Fruit fly (Drosophila melanogaster): ENCODE results near the gene santa-maria.

The santa-maria gene

DNA sequence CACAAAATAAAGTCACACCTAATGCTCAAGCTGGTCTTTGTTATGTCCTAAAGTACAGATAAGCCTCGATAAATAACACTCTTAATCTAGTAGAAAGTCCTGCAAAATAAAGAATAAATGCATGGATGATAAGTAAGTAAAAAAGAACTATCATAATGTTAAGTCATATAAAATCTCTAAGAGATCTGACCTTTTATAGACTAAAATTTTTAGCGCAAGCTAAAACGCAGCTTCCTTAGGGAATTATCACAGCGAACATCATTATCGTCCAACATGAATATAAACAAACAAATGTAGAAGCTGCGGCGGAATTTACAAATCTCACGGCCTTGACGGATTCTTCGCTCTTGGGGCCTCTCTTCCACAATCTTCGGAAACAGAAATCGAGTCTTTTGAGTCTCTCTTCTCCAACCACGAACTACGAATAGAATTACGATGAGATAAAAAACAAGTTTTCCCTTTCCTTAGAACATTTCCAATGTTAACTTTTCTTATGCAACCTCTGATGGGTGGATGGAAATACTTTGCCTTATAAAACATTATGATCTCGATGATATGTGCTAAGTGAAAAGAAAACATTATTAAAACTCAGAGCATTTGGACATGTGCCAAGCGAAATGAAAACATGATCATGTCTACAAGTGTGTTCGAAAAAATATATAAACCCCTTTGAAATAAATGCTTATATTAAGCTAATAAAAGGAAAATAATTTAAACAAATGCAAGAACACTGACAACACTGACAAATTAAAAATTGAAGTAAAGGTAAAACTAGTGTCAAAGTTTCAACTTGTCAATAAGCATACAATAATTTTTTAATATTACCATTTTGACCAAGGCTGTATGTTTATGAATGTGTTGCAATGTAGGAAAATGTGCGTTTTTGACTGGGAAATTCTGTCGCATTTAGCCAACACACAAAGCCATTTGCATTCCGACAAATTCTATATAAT lies 43.6 kb upstream of the santa-maria start (continued):
- peak; percentile 72 for TF ChIP-seq al (GFP tag; IDR thresholded peaks at IDR 0.05)
- TF ChIP-seq CG13424 (tag; optimal IDR thresholded peaks at IDR 0.05), result peak; percentile 66
- TF ChIP-seq ems (GFP tag; optimal IDR thresholded peaks at IDR 0.05), result no peak
- TF ChIP-seq mam (GFP tag; optimal IDR thresholded peaks at IDR 0.05), result peak; percentile 17
- peak; percentile 68 for TF ChIP-seq Asciz (GFP tag; optimal IDR thresholded peaks at IDR 0.05)
- peak; percentile 84 for TF ChIP-seq sens (GFP tag)
- TF ChIP-seq Deaf1 (tag; optimal IDR thresholded peaks at IDR 0.05), result peak; percentile 22
- TF ChIP-seq CG11696 (GFP tag; IDR thresholded peaks at IDR 0.05), result peak; percentile 70
- peak; percentile 89 for TF ChIP-seq Dbx (GFP tag; IDR thresholded peaks at IDR 0.05)
- peak; percentile 42 for TF ChIP-seq HmgZ (tag; optimal IDR thresholded peaks at IDR 0.05)
- TF ChIP-seq CG12155 (GFP tag; optimal IDR thresholded peaks at IDR 0.05), result peak; percentile 60
- peak; percentile 66 for TF ChIP-seq lilli (GFP tag; optimal IDR thresholded peaks at IDR 0.05)
- TF ChIP-seq lmd (GFP tag; IDR thresholded peaks at IDR 0.05), result peak; percentile 70; the same call in 1 of the 2 replicates
- peak; percentile 33; the same call in 1 of the 3 replicates for TF ChIP-seq tgo (GFP tag; IDR thresholded peaks at IDR 0.05)
- peak; percentile 62 for TF ChIP-seq CG11504 (tag; optimal IDR thresholded peaks at IDR 0.05)
- TF ChIP-seq CG13296 (GFP tag; optimal IDR thresholded peaks at IDR 0.05), result no peak
- TF ChIP-seq CG12104 (GFP tag; optimal IDR thresholded peaks at IDR 0.05), result no peak
- peak; percentile 8 for TF ChIP-seq CG18476 (GFP tag; optimal IDR thresholded peaks at IDR 0.05)
- TF ChIP-seq Hr3 (GFP tag; optimal IDR thresholded peaks at IDR 0.05), result peak; percentile 42
- TF ChIP-seq CG16815 (GFP tag; optimal IDR thresholded peaks at IDR 0.05), result peak; percentile 28
- peak; percentile 70 for TF ChIP-seq ftz-f1 (GFP tag; optimal IDR thresholded peaks at IDR 0.05)
- TF ChIP-seq CG10543 (GFP tag; optimal IDR thresholded peaks at IDR 0.05), result peak; percentile 16
- TF ChIP-seq pan (optimal IDR thresholded peaks at IDR 0.05), result no peak
- TF ChIP-seq pan (GFP tag; optimal IDR thresholded peaks at IDR 0.05 in 1 of 2, IDR thresholded peaks at IDR 0.05 in 1 of 2), result no peak
- TF ChIP-seq vvl (GFP tag; IDR thresholded peaks at IDR 0.05), result peak; percentile 69
- no peak for TF ChIP-seq Vsx1 (GFP tag; optimal IDR thresholded peaks at IDR 0.05)
- peak; percentile 10 for TF ChIP-seq CG10267 (tag; optimal IDR thresholded peaks at IDR 0.05)
- 0 out of 2 replicates have a peak, but pooled peaks have one; percentile 15 for TF ChIP-seq ap (GFP tag; IDR thresholded peaks at IDR 0.05)
- peak in 1 of 2 experiments; percentile 45 for TF ChIP-seq dpn (GFP tag; optimal IDR thresholded peaks at IDR 0.05)
- TF ChIP-seq gro (GFP tag; optimal IDR thresholded peaks at IDR 0.05), result peak; percentile 57
- no peak for TF ChIP-seq CG4404 (GFP tag; IDR thresholded peaks at IDR 0.05)
- no peak for TF ChIP-seq CG5180 (GFP tag; optimal IDR thresholded peaks at IDR 0.05)
- peak; percentile 26 for TF ChIP-seq Myb (GFP tag; optimal IDR thresholded peaks at IDR 0.05)
- peak; percentile 56 for TF ChIP-seq lab (GFP tag; optimal IDR thresholded peaks at IDR 0.05)
- TF ChIP-seq CG12236 (GFP tag; optimal IDR thresholded peaks at IDR 0.05), result no peak
- TF ChIP-seq bab2 (GFP tag; optimal IDR thresholded peaks at IDR 0.05), result peak; percentile 46
- TF ChIP-seq tx (GFP tag; optimal IDR thresholded peaks at IDR 0.05), result peak; percentile 30
- TF ChIP-seq CG17359 (tag; optimal IDR thresholded peaks at IDR 0.05), result peak; percentile 25
- peak; percentile 94 for TF ChIP-seq grau (tag; optimal IDR thresholded peaks at IDR 0.05)
- TF ChIP-seq bowl (GFP tag; IDR thresholded peaks at IDR 0.05), result peak; percentile 46; the same call in 1 of the 2 replicates
- TF ChIP-seq CG9727 (GFP tag; optimal IDR thresholded peaks at IDR 0.05), result peak; percentile 35
- TF ChIP-seq Antp (GFP tag; optimal IDR thresholded peaks at IDR 0.05), result peak; percentile 51
- peak; percentile 56 for TF ChIP-seq PHDP (tag; optimal IDR thresholded peaks at IDR 0.05)
- no peak for TF ChIP-seq Gsc (GFP tag; IDR thresholded peaks at IDR 0.05)
- no peak for TF ChIP-seq cato (GFP tag; optimal IDR thresholded peaks at IDR 0.05; ENCODE audit: borderline replicate concordance)
- TF ChIP-seq Chrac-16 (GFP tag; optimal IDR thresholded peaks at IDR 0.05), result peak; percentile 60
- TF ChIP-seq CG11695 (GFP tag; IDR thresholded peaks at IDR 0.05), result peak; percentile 46; the same call in 1 of the 3 replicates
- TF ChIP-seq esg (GFP tag; conservative IDR thresholded peaks at IDR 0.05), result peak; percentile 47
- TF ChIP-seq trh (GFP tag; optimal IDR thresholded peaks at IDR 0.05), result no peak
